Worm (Caenorhabditis elegans) whole organism, L2 larva: Measurements from ENCODE around the gene F44E5.5.

ENCODE experiments used
- C34F6.9 ChIP-seq: fragments of 150-350 bp; optimal IDR thresholded peaks from 2 replicates; lab custom pipeline; 2014; ENCODE audit warnings: missing biosample characterization, missing genetic modification characterization
- ZK546.5 ChIP-seq: sonication (generic microtip); optimal IDR thresholded peaks from 2 replicates; lab custom pipeline; 2017; ENCODE audit warnings: missing biosample characterization, missing genetic modification characterization
- alr-1 ChIP-seq: fragments of 150-350 bp; optimal IDR thresholded peaks from 2 replicates; lab custom pipeline; 2014; ENCODE audit warnings: missing biosample characterization, missing genetic modification characterization
- aly-2 ChIP-seq: fragments of 150-350 bp; optimal IDR thresholded peaks from 2 replicates; lab custom pipeline; 2014; ENCODE audit warnings: missing biosample characterization, missing genetic modification characterization
- ama-1 ChIP-seq: fragments of 150-350 bp; optimal IDR thresholded peaks from 2 replicates; lab custom pipeline; 2018; ENCODE audit warnings: inconsistent platforms
- ceh-16 ChIP-seq: fragments of 150-350 bp; optimal IDR thresholded peaks from 2 replicates; lab custom pipeline; 2014; ENCODE audit warnings: missing biosample characterization, missing genetic modification characterization
- ceh-82 ChIP-seq: fragments of 150-350 bp; optimal IDR thresholded peaks from 2 replicates; lab custom pipeline; 2014; ENCODE audit warnings: missing biosample characterization, missing genetic modification characterization
- crh-2 ChIP-seq: sonication (generic microtip); optimal IDR thresholded peaks from 2 replicates; lab custom pipeline; 2017; ENCODE audit warnings: missing biosample characterization, missing genetic modification characterization
- dmd-4 ChIP-seq: sonication (generic microtip); optimal IDR thresholded peaks from 2 replicates; lab custom pipeline; 2017; ENCODE audit warnings: missing biosample characterization, missing genetic modification characterization
- egl-27 ChIP-seq: sonication (generic microtip); optimal IDR thresholded peaks from 3 replicates; lab custom pipeline; 2017; ENCODE audit warnings: missing biosample characterization, missing genetic modification reagents, missing genetic modification characterization
- elt-3 ChIP-seq: sonication (generic microtip); optimal IDR thresholded peaks from 2 replicates; lab custom pipeline; 2017; ENCODE audit warnings: missing biosample characterization, missing genetic modification characterization
- fos-1 ChIP-seq: fragments of 150-350 bp; optimal IDR thresholded peaks from 2 replicates; lab custom pipeline; 2014; ENCODE audit warnings: missing biosample characterization, missing genetic modification characterization
- gmeb-1 ChIP-seq: fragments of 150-350 bp; optimal IDR thresholded peaks from 2 replicates; lab custom pipeline; 2014; ENCODE audit warnings: missing biosample characterization, missing genetic modification characterization
- lin-11 ChIP-seq: fragments of 150-350 bp; sonication (generic microtip); optimal IDR thresholded peaks from 2 replicates; lab custom pipeline; 2014; ENCODE audit warnings: missing biosample characterization, missing genetic modification characterization, inconsistent platforms, mixed read lengths
- lin-13 ChIP-seq: fragments of 150-350 bp; optimal IDR thresholded peaks from 2 replicates; lab custom pipeline; 2014; ENCODE audit warnings: missing biosample characterization, missing genetic modification reagents, missing genetic modification characterization
- lin-39 ChIP-seq: fragments of 150-350 bp; optimal IDR thresholded peaks from 2 replicates; lab custom pipeline; 2014; ENCODE audit warnings: missing biosample characterization, missing genetic modification reagents, missing genetic modification characterization
- lsy-2 ChIP-seq, 2 experiments: fragments of 150-350 bp in 1 of 2; sonication (generic microtip) in 1 of 2; optimal IDR thresholded peaks; 2 replicates each; lab custom pipeline; 2014 to 2017; ENCODE audit warnings: missing biosample characterization in 2 of 2, missing genetic modification characterization in 2 of 2
- mab-5 ChIP-seq: fragments of 150-350 bp; optimal IDR thresholded peaks from 2 replicates; lab custom pipeline; 2014; ENCODE audit warnings: missing biosample characterization, missing genetic modification characterization
- mbf-1 ChIP-seq: sonication (generic microtip); optimal IDR thresholded peaks from 2 replicates; lab custom pipeline; 2017; ENCODE audit warnings: missing biosample characterization, missing genetic modification characterization
- mdl-1 ChIP-seq, 2 experiments: fragments of 150-350 bp in 1 of 2; sonication (generic microtip) in 1 of 2; optimal IDR thresholded peaks; 2 replicates each; lab custom pipeline; 2017; ENCODE audit warnings: missing biosample characterization in 2 of 2, missing genetic modification characterization in 2 of 2
- nhr-12 ChIP-seq: fragments of 150-350 bp; optimal IDR thresholded peaks from 2 replicates; lab custom pipeline; 2014; ENCODE audit warnings: missing biosample characterization, missing genetic modification characterization
- nhr-129 ChIP-seq: fragments of 150-350 bp; optimal IDR thresholded peaks from 2 replicates; lab custom pipeline; 2014; ENCODE audit warnings: missing biosample characterization, missing genetic modification characterization
- nhr-21 ChIP-seq: fragments of 150-350 bp; optimal IDR thresholded peaks from 2 replicates; lab custom pipeline; 2014; ENCODE audit warnings: missing biosample characterization, missing genetic modification characterization
- nhr-23 ChIP-seq: fragments of 150-350 bp; optimal IDR thresholded peaks from 2 replicates; lab custom pipeline; 2014; ENCODE audit warnings: missing biosample characterization, missing genetic modification reagents, missing genetic modification characterization
- nhr-25 ChIP-seq: fragments of 150-350 bp; sonication (generic microtip); optimal IDR thresholded peaks from 3 replicates; lab custom pipeline; 2014; ENCODE audit warnings: missing biosample characterization, missing genetic modification characterization
- nhr-6 ChIP-seq: fragments of 150-350 bp; optimal IDR thresholded peaks from 2 replicates; lab custom pipeline; 2014; ENCODE audit warnings: missing biosample characterization, missing genetic modification characterization
- nhr-77 ChIP-seq: fragments of 150-350 bp; optimal IDR thresholded peaks from 2 replicates; lab custom pipeline; 2014; ENCODE audit warnings: missing biosample characterization, missing genetic modification characterization
- sem-4 ChIP-seq: fragments of 150-350 bp; optimal IDR thresholded peaks from 2 replicates; lab custom pipeline; 2014; ENCODE audit warnings: missing biosample characterization, missing genetic modification reagents, missing genetic modification characterization
- skn-1 ChIP-seq: sonication (generic microtip); optimal IDR thresholded peaks from 2 replicates; lab custom pipeline; 2017; ENCODE audit warnings: missing biosample characterization, missing genetic modification characterization
- sma-9 ChIP-seq, 2 experiments: fragments of 150-350 bp in 1 of 2; sonication (generic microtip) in 1 of 2; optimal IDR thresholded peaks; 2 replicates each; lab custom pipeline; 2014 to 2016; ENCODE audit warnings: missing genetic modification characterization in 2 of 2, mild to moderate bottlenecking in 1 of 2, missing biosample characterization in 1 of 2, missing compliant biosample characterization in 1 of 2, missing genetic modification reagents in 1 of 2, moderate library complexity in 1 of 2
- snpc-4 ChIP-seq: fragments of 150-350 bp; optimal IDR thresholded peaks from 2 replicates; lab custom pipeline; 2014; ENCODE audit warnings: missing biosample characterization, missing genetic modification characterization
- unc-39 ChIP-seq: fragments of 150-350 bp; optimal IDR thresholded peaks from 2 replicates; lab custom pipeline; 2014; ENCODE audit warnings: missing biosample characterization, missing genetic modification characterization
- unc-55 ChIP-seq: fragments of 150-350 bp; sonication (generic microtip); optimal IDR thresholded peaks from 3 replicates; lab custom pipeline; 2014; ENCODE audit warnings: missing biosample characterization, missing genetic modification reagents, missing genetic modification characterization
- ztf-1 ChIP-seq: fragments of 200-800 bp; sonication (Bioruptor generic); conservative IDR thresholded peaks from 2 replicates; pipeline ENCODE4 v1.3.6; 2022; ENCODE audit warnings: missing genetic modification characterization, missing compliant biosample characterization
- ztf-4 ChIP-seq: fragments of 150-350 bp; optimal IDR thresholded peaks from 2 replicates; lab custom pipeline; 2014; ENCODE audit warnings: missing biosample characterization, missing genetic modification characterization

F44E5.5 gene

DNA sequence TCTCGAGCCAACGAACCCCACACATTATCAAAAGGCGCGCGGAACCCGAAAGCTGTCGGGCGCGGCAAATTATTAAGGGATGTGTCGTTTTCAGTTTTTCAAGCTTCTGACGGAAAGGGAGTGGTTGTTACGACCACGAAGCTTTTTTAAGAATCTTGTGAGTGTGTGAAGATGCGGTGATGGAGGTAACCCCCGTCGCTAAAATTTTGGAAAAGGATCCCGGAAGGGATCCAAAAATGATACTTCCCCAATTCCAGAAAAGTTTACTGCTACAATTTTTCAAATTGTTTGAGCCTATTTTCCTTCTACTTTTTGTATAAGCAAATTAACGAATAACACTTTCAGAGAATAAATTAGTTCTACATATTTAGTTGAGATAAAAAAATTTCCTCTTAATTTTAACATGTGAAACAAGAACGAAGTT is 2.8 kb upstream of the F44E5.5 start (continued):
- no peak for TF ChIP-seq mbf-1 (tag; lab: Kevin White, UChicago)
- no peak for TF ChIP-seq mdl-1 (tag; optimal IDR thresholded peaks at IDR 0.05; lab: Kevin White, UChicago)
- no peak for TF ChIP-seq dmd-4 (tag; lab: Kevin White, UChicago)
- peak; percentile 50 for TF ChIP-seq snpc-4
- no peak for TF ChIP-seq nhr-23
- peak; percentile 63 for TF ChIP-seq sem-4 (tag; lab: Kevin White, UChicago)
- TF ChIP-seq crh-2, result peak; percentile 90
- TF ChIP-seq nhr-21 (tag; lab: Kevin White, UChicago), result no peak
- no peak for TF ChIP-seq mab-5 (tag; lab: Kevin White, UChicago)
- TF ChIP-seq ZK546.5 (tag; lab: Kevin White, UChicago), result no peak
- peak; percentile 81 for TF ChIP-seq lin-13 (GFP tag; lab: Kevin White, UChicago)
- no peak for TF ChIP-seq aly-2
- TF ChIP-seq lin-39 (tag; lab: Kevin White, UChicago), result no peak

DNA sequence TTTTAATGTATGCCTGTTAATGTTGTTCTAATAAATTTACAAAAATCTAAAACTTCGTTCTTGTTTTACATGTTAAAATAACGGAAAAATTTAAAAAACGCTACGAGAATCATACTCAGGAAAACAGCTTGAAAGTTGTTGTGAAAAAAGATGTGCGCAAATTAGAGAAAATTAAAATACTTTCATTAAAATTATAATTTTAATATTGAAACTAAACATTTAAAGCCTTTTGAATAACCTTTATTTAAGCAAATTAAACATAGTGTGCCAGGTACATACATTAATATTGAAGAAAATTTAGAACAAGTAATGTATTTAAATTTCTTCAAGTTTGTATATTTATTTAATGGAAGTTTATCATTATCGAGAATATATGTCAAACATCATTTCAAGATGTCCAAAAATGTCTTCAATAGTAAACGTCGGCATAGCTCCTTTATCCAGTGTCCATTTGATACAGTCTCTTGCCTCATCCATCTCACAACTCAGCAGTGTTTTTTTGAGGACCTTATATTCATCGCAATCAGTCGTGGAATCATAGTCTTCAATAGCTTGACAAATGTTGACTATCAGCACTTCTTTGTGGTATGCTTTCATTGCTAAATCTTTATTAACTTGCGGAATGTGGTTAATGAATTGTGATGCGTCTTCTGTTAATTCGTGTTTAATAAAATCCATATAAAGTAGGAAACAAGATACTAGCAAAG is 2.5 kb downstream of the F44E5.5 start:
- TF ChIP-seq unc-55 (GFP tag; lab: Kevin White, UChicago) (peak; percentile 69), sem-4 (tag; lab: Kevin White, UChicago) (peak; percentile 89), nhr-6 (no peak), elt-3 (tag; lab: Kevin White, UChicago) (no peak), mbf-1 (tag; lab: Kevin White, UChicago) (no peak), nhr-77 (no peak), ama-1 (peak; percentile 99), snpc-4 (peak; percentile 62), nhr-23 (no peak), aly-2 (no peak), ceh-82 (tag; lab: Kevin White, UChicago) (no peak), ztf-1 (GFP tag; lab: Robert Waterston, UW) (0 out of 2 replicates have a peak, but pooled peaks have one; percentile 51), lin-39 (tag; lab: Kevin White, UChicago) (no peak), ceh-16 (no peak), unc-39 (tag; lab: Kevin White, UChicago) (no peak), egl-27 (tag; lab: Kevin White, UChicago) (no peak), lin-13 (GFP tag; lab: Kevin White, UChicago) (peak; percentile 82), nhr-12 (tag; lab: Kevin White, UChicago) (peak; percentile 53), sma-9 (GFP tag; optimal IDR thresholded peaks at IDR 0.05; lab: Kevin White, UChicago) (no peak), sma-9 (tag; optimal IDR thresholded peaks at IDR 0.05; lab: Kevin White, UChicago) (no peak), C34F6.9 (peak; percentile 93), lsy-2 (tag; optimal IDR thresholded peaks at IDR 0.05; lab: Kevin White, UChicago) (peak in 1 of 2 experiments; percentile 89), nhr-25 (no peak), nhr-129 (tag; lab: Kevin White, UChicago) (no peak), crh-2 (peak; percentile 48), ztf-4 (tag; lab: Kevin White, UChicago) (peak; percentile 93), fos-1 (tag; lab: Kevin White, UChicago) (no peak), skn-1 (tag; lab: Kevin White, UChicago) (peak; percentile 89)
- TF ChIP-seq, all 48 proteins: peak for 12

DNA sequence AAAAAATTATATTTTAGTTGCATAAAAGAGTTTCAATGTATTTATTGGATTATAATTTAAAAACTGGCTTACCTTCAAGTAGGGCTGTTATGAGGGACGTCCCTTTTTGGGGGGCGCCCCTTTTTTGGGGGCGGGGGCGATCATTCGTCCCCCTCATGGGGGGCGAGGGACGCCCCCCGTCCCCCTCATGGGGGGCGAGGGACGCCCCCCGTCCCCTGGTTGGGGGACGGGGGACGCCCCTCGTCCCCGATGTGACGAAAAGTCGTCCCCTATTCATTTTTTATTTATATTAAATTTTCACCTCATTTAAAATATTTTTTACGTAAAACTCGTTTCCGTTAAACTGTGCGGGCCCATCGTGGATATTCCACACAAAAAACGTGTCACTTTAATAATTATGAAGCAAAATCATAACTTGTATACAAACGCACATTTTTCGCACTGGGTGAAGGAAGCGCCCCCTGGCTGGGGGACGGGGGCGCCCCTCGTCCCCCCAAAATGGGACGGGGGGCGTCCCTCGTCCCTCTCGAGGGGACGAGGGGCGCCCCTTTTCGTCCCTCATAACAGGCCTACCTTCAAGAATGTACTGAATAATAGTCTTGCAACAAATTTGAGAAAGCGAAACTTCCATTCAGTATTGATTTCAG is 6.2 kb downstream of the F44E5.5 start:
- TF ChIP-seq lin-11 (tag; lab: Kevin White, UChicago) (no peak), ztf-1 (GFP tag; lab: Robert Waterston, UW) (no peak)
- TF ChIP-seq, all 48 proteins: peak for 0

DNA sequence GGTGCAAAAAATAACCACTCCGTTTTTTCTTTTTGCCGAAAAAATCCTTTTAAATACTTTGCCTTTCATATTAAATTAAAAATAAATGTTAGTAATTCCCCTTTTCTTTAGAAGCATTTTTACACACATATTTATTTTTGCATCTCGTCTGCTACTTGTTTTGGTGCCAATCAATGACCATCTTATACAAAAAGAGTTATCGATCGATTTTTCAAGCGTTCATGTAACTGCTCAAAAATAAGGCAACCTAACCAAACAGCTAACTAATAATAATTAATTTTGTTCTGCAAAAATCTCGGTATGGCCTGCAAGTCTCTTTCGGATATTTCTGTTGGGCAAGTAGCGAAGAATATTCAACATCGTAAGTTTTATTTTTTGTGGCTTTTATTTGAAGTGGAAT is 7.0 kb downstream of the F44E5.5 start, which contains the start of gene F44E5.2:
Gene F44E5.2, plus strand, starts transcription at position 301 of the 400 bp plus-strand sequence.
- TF ChIP-seq alr-1 (tag; lab: Kevin White, UChicago), result no peak
- TF ChIP-seq gmeb-1 (tag; lab: Kevin White, UChicago), result no peak
- TF ChIP-seq mab-5 (tag; lab: Kevin White, UChicago), result no peak
- no peak for TF ChIP-seq lin-13 (GFP tag; lab: Kevin White, UChicago)
- TF ChIP-seq sma-9 (GFP tag; optimal IDR thresholded peaks at IDR 0.05; lab: Kevin White, UChicago), result no peak
- no peak for TF ChIP-seq sma-9 (tag; optimal IDR thresholded peaks at IDR 0.05; lab: Kevin White, UChicago)
- no peak for TF ChIP-seq ztf-1 (GFP tag; lab: Robert Waterston, UW)
